Worm (Caenorhabditis elegans) whole organism, L4/young adult: ENCODE results near the gene C26D10.3.

Experiments
- W03F9.2 ChIP-seq: fragments of 150-350 bp; optimal IDR thresholded peaks from 2 replicates; lab custom pipeline; 2014; ENCODE audit warnings: missing biosample characterization, missing genetic modification characterization
- dao-5 ChIP-seq: sonication (generic microtip); optimal IDR thresholded peaks from 2 replicates; lab custom pipeline; 2016; ENCODE audit warnings: missing genotype, missing genetic modification characterization, moderate library complexity, missing compliant biosample characterization
- him-1 ChIP-seq: sonication (generic microtip); optimal IDR thresholded peaks from 2 replicates; lab custom pipeline; 2016; ENCODE audit warnings: missing genotype, missing genetic modification reagents, missing genetic modification characterization, missing compliant biosample characterization

DNA sequence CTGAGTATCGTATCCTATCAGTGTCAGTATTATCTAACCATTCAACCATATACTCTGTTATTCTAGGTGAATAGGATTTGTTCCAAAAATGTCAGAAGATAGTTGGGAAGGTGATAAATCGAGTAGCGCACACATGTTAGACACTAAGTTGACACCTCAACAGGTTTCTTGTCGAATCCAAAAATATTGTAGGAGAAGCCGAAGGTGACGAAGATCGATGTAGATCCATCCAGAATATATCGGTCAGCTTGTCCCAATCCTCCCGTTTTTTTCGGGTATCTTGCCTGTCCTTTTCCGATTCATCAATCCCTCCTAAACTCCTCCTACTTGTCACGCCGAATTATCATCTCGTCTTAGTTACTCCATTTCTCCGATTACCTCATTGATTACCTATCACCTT, 20.4 kb downstream of the C26D10.3 start:
- no peak for TF ChIP-seq him-1
- TF ChIP-seq dao-5 (tag; lab: Kevin White, UChicago): no peak
- TF ChIP-seq W03F9.2 (tag; lab: Kevin White, UChicago): no peak
